Fruit fly (Drosophila melanogaster): ENCODE results near the gene CG14075.

Gene CG14075

DNA sequence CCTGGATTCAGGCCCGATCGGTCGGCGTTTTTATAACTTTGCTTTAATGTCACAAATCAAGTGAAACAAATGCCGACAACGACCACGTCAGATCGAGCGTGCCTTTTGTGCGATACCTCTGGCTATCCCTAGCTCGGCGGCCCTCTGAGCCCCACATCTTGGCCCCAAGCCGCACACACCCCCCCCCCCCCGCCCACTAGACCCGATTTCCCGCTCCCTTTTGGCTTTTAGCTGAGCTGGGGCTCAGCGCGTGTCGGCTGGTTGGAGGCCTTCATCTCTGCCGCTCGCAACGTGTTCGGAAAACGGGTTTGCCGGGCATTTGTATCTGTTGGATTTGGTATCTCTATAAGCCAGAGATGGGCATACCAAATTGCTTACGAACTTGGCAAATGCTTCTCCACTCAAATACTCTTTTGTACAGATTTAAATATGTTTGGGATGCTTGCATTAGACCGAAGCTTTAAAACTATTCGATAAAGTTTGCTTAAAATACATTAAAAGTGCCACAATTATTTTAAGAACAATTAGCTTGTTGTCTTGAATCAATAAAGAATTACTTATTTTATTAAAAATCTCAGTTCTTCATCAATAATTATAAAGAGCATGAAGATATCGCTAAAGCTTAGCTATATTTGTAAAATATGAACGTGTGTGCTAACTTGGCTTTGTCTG is 31.5 kb downstream of the CG14075 start (continued):
- TF ChIP-seq crol (GFP tag; IDR thresholded peaks at IDR 0.05): peak; percentile 86
- TF ChIP-seq az2 (GFP tag; optimal IDR thresholded peaks at IDR 0.05): peak; percentile 22
- TF ChIP-seq CG3281 (GFP tag; optimal IDR thresholded peaks at IDR 0.05): peak; percentile 50
- peak; percentile 27 for TF ChIP-seq sd (tag; optimal IDR thresholded peaks at IDR 0.05)
- TF ChIP-seq CG7745 (tag; optimal IDR thresholded peaks at IDR 0.05): no peak
- TF ChIP-seq dpn (GFP tag; optimal IDR thresholded peaks at IDR 0.05): peak in 1 of 2 experiments; percentile 14
- no peak for TF ChIP-seq CG5180 (GFP tag; optimal IDR thresholded peaks at IDR 0.05)
- TF ChIP-seq cad (GFP tag; optimal IDR thresholded peaks at IDR 0.05): no peak
- TF ChIP-seq CG17359 (tag; optimal IDR thresholded peaks at IDR 0.05): peak; percentile 28
- no peak for TF ChIP-seq run (tag; optimal IDR thresholded peaks at IDR 0.05)

DNA sequence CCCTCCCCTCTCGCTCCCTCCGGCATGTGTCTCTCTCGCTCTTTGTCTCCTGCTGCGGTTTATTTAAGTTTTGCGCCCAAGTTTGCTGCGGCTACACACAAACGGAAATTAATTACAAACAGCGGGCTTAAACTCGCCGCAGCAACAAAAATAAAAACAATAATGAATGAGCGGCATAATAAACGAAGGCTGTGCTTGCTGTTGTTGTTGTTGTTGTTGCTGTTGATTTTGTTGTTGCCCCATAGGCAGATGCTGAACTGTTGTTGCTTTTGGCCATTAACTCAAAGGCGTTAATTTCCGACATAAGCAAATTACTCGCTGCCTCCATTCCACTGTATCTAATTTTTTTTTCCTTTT is 32.0 kb downstream of the CG14075 start:
- peak in 1 of 2 experiments; percentile 44 for TF ChIP-seq Eip74EF (GFP tag; optimal IDR thresholded peaks at IDR 0.05)
- TF ChIP-seq CG4328 (GFP tag; optimal IDR thresholded peaks at IDR 0.05): no peak
- TF ChIP-seq CG10431 (GFP tag; optimal IDR thresholded peaks at IDR 0.05): no peak
- no peak for TF ChIP-seq Vsx1 (GFP tag; optimal IDR thresholded peaks at IDR 0.05)
- no peak for TF ChIP-seq cg (GFP tag; optimal IDR thresholded peaks at IDR 0.05)
- no peak for TF ChIP-seq HmgD (GFP tag; optimal IDR thresholded peaks at IDR 0.05)
- no peak for TF ChIP-seq Ets97D (GFP tag; optimal IDR thresholded peaks at IDR 0.05)
- TF ChIP-seq CG11398 (GFP tag; optimal IDR thresholded peaks at IDR 0.05): no peak
- TF ChIP-seq pan (optimal IDR thresholded peaks at IDR 0.05): no peak
- TF ChIP-seq pan (GFP tag; optimal IDR thresholded peaks at IDR 0.05 in 1 of 2, IDR thresholded peaks at IDR 0.05 in 1 of 2): peak in 1 of 2 experiments; percentile 4
- TF ChIP-seq knrl (GFP tag; IDR thresholded peaks at IDR 0.05; ENCODE audit: partially characterized antibody): no peak
- no peak for TF ChIP-seq ara (GFP tag; IDR thresholded peaks at IDR 0.05)
- no peak for TF ChIP-seq vvl (GFP tag; IDR thresholded peaks at IDR 0.05)
- TF ChIP-seq CG4707 (GFP tag; optimal IDR thresholded peaks at IDR 0.05): no peak
- no peak for TF ChIP-seq HHEX (GFP tag; optimal IDR thresholded peaks at IDR 0.05)
- no peak for TF ChIP-seq fd3F (GFP tag; optimal IDR thresholded peaks at IDR 0.05)
- no peak for TF ChIP-seq MTF-1 (GFP tag; optimal IDR thresholded peaks at IDR 0.05; ENCODE audit: borderline replicate concordance)
- no peak for TF ChIP-seq pita (GFP tag; optimal IDR thresholded peaks at IDR 0.05)
- TF ChIP-seq insv (GFP tag; optimal IDR thresholded peaks at IDR 0.05): no peak
- TF ChIP-seq abd-A (tag; optimal IDR thresholded peaks at IDR 0.05): peak; percentile 19
- no peak for TF ChIP-seq trem (tag; optimal IDR thresholded peaks at IDR 0.05)
- no peak for TF ChIP-seq ewg (GFP tag; optimal IDR thresholded peaks at IDR 0.05)
- TF ChIP-seq sens-2 (GFP tag; IDR thresholded peaks at IDR 0.05): no peak
- TF ChIP-seq bowl (GFP tag; IDR thresholded peaks at IDR 0.05): no peak
- TF ChIP-seq chinmo (GFP tag; IDR thresholded peaks at IDR 0.05; ENCODE audit: partially characterized antibody): peak; percentile 72; the same call in 2 of the 4 replicates
- TF ChIP-seq D (optimal IDR thresholded peaks at IDR 0.05): no peak
- TF ChIP-seq D (GFP tag; optimal IDR thresholded peaks at IDR 0.05): no peak
- no peak for TF ChIP-seq dmrt11E (tag; optimal IDR thresholded peaks at IDR 0.05)
- no peak for TF ChIP-seq Blimp-1 (GFP tag; optimal IDR thresholded peaks at IDR 0.05)
- no peak for TF ChIP-seq Rfx (GFP tag; IDR thresholded peaks at IDR 0.05)
- no peak for TF ChIP-seq tio (GFP tag; optimal IDR thresholded peaks at IDR 0.05)
- no peak for TF ChIP-seq CG11696 (GFP tag; IDR thresholded peaks at IDR 0.05)
- no peak for TF ChIP-seq CG12236 (GFP tag; optimal IDR thresholded peaks at IDR 0.05)
- TF ChIP-seq Taf1 (GFP tag; IDR thresholded peaks at IDR 0.05): no peak
- no peak for TF ChIP-seq Jarid2 (GFP tag; optimal IDR thresholded peaks at IDR 0.05)
- TF ChIP-seq gsb-n (tag; optimal IDR thresholded peaks at IDR 0.05): no peak
- TF ChIP-seq schlank (tag; optimal IDR thresholded peaks at IDR 0.05): no peak
- no peak for TF ChIP-seq CG13775 (GFP tag; optimal IDR thresholded peaks at IDR 0.05)
- no peak for TF ChIP-seq CG16863 (GFP tag; optimal IDR thresholded peaks at IDR 0.05)
